Worm (Caenorhabditis elegans): ENCODE data around the gene C31H2.3.

DNA sequence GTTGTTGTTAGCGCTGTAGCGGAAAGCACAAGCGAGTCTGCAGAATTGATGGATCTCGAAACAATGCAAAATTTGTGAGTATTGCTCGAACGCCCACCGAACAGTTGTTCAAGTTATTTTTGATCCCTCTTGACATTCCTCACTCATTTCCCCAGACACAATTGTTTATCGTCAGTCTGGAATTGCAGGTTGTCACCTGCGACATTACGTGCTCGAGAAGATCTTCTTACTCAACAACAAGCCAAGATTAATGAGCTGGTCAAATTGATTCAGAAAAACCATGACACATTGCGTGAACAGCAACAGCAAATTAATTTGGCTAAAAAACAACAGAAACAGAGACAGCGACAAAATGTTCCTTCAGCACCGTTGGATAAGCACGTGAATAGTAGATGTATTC lies 47.7 kb upstream of the C31H2.3 start:
- TF ChIP-seq hlh-4 (tag; optimal IDR thresholded peaks at IDR 0.05) (no peak), vab-15 (tag; optimal IDR thresholded peaks at IDR 0.05) (no peak), elt-3 (tag; optimal IDR thresholded peaks at IDR 0.05) (no peak), snpc-4 (tag; optimal IDR thresholded peaks at IDR 0.05) (no peak), nhr-90 (tag; optimal IDR thresholded peaks at IDR 0.05; ENCODE audit: poor library complexity) (no peak)
